Worm (Caenorhabditis elegans) whole organism, early embryonic: ENCODE results near the gene irld-8.
A peak's percentile ranks its signal among the peaks of the same experiment; 100 is the strongest.

Source experiments
- B0310.2 ChIP-seq: sonication (generic microtip); optimal IDR thresholded peaks from 2 replicates; lab custom pipeline; 2016; ENCODE audit warnings: mild to moderate bottlenecking, missing genetic modification characterization, missing compliant biosample characterization
- F13C5.2 ChIP-seq: sonication (generic microtip); optimal IDR thresholded peaks from 2 replicates; lab custom pipeline; 2017; ENCODE audit warnings: mild to moderate bottlenecking, missing genetic modification characterization, inconsistent platforms, missing compliant biosample characterization
- aly-1 ChIP-seq: sonication (generic microtip); optimal IDR thresholded peaks from 2 replicates; lab custom pipeline; 2016; ENCODE audit warnings: missing genetic modification characterization, missing compliant biosample characterization
- ama-1 ChIP-seq: fragments of 150-350 bp; optimal IDR thresholded peaks from 2 replicates; lab custom pipeline; 2014
- ceh-13 ChIP-seq: fragments of 200-800 bp; sonication (Bioruptor generic); optimal IDR thresholded peaks from 2 replicates; lab custom pipeline; 2018; ENCODE audit warnings: mild to moderate bottlenecking, missing genetic modification characterization, missing compliant biosample characterization
- ceh-36 ChIP-seq: sonication (generic microtip); optimal IDR thresholded peaks from 2 replicates; lab custom pipeline; 2016; ENCODE audit warnings: missing genetic modification characterization, inconsistent platforms, missing compliant biosample characterization
- ets-7 ChIP-seq: sonication (generic microtip); optimal IDR thresholded peaks from 2 replicates; lab custom pipeline; 2016; ENCODE audit warnings: missing genotype, missing genetic modification characterization, missing compliant biosample characterization
- flt-1 ChIP-seq: fragments of 200-800 bp; sonication (Bioruptor generic); IDR thresholded peaks from 2 replicates; pipeline ENCODE4 v1.3.6; 2022; ENCODE audit warnings: missing genetic modification characterization, missing compliant biosample characterization
- hmbx-1 ChIP-seq: sonication (generic microtip); optimal IDR thresholded peaks from 2 replicates; lab custom pipeline; 2016; ENCODE audit warnings: mild to moderate bottlenecking, missing genetic modification characterization, missing compliant biosample characterization
- hmg-4 ChIP-seq: fragments of 200-800 bp; sonication (Bioruptor generic); optimal IDR thresholded peaks from 2 replicates; lab custom pipeline; 2018; ENCODE audit warnings: mild to moderate bottlenecking, missing genetic modification characterization, missing compliant biosample characterization
- hnd-1 ChIP-seq: sonication (generic microtip); optimal IDR thresholded peaks from 2 replicates; lab custom pipeline; 2016; ENCODE audit warnings: missing genetic modification characterization, missing compliant biosample characterization
- pes-1 ChIP-seq: fragments of 200-800 bp; sonication (Bioruptor generic); IDR thresholded peaks from 2 replicates; pipeline ENCODE4 v1.3.6; 2022; ENCODE audit warnings: missing genetic modification reagents, missing genetic modification characterization, missing compliant biosample characterization
- scrt-1 ChIP-seq: fragments of 200-800 bp; sonication (Bioruptor generic); IDR thresholded peaks from 2 replicates; pipeline ENCODE4 v1.3.6; 2022; ENCODE audit warnings: missing genetic modification characterization, missing compliant biosample characterization
- sea-1 ChIP-seq: fragments of 200-800 bp; sonication (Bioruptor generic); conservative IDR thresholded peaks from 2 replicates; pipeline ENCODE4 v1.3.6; 2022; ENCODE audit warnings: missing genetic modification characterization, missing compliant biosample characterization
- tbx-11 ChIP-seq: fragments of 200-800 bp; sonication (Bioruptor generic); IDR thresholded peaks from 2 replicates; pipeline ENCODE4 v1.3.6; 2022; ENCODE audit warnings: missing genetic modification characterization, missing compliant biosample characterization
- tbx-37 ChIP-seq: fragments of 200-800 bp; sonication (Bioruptor generic); conservative IDR thresholded peaks from 2 replicates; pipeline ENCODE4 v1.3.6; 2022; ENCODE audit warnings: missing genetic modification reagents, missing genetic modification characterization, missing compliant biosample characterization
- tra-4 ChIP-seq: sonication (generic microtip); optimal IDR thresholded peaks from 2 replicates; lab custom pipeline; 2017; ENCODE audit warnings: missing genetic modification characterization, missing compliant biosample characterization

The irld-8 gene

DNA sequence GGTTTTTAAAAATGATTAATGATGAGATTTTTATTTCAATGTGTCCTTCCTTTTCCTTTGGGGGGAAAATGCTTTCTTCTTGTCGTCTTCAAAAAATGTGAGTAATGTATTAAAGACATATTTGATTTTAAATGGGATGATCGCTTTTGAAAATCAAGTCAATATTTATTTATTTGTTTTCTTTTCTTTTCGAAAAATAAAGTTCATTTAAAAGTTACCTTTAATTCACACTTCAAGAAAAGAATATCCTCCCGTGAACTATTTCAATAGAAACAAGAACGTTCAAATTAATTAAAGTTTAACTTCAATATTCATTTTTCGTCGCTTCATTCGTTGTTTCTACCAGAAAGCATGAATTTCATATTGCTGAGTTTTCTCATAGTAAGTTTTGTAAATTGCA lies at the start of gene irld-8:
Gene irld-8 (plus strand): TSS at position 301 of the 400 bp plus-strand sequence.
- TF ChIP-seq B0310.2 (tag; lab: Kevin White, UChicago) (no peak), ets-7 (tag; lab: Kevin White, UChicago) (no peak), sea-1 (GFP tag; lab: Robert Waterston, UW) (no peak), hnd-1 (tag; lab: Kevin White, UChicago) (no peak), ceh-13 (GFP tag; lab: Kevin White, UChicago) (no peak), F13C5.2 (tag; lab: Kevin White, UChicago) (no peak), tbx-37 (GFP tag; lab: Robert Waterston, UW) (no peak), ama-1 (lab: Kevin White, UChicago) (no peak), hmg-4 (GFP tag; lab: Kevin White, UChicago) (no peak), pes-1 (GFP tag; lab: Robert Waterston, UW) (no peak), aly-1 (tag; lab: Kevin White, UChicago) (no peak), tra-4 (no peak), scrt-1 (no peak), hmbx-1 (no peak)

DNA sequence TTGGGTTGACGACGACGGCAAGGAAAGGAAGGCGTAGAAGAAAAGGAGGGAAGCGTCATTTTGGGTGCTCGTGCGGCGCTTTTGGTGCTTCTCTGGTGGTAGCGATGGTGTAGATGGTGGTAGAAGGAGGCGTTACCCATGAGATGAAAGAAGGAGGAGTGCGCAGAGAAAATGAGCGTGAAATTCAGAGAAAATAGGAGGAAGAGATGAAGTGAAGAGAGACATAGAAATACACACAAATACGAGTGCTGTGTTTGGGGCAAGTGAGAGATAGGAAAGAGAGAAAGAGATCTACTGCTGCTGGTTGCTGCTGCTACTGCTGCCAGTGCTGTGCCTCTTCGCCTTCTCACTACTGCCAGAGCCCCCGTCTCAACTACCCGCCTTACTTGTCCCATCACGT lies 49.0 kb upstream of the irld-8 start:
- TF ChIP-seq tbx-11 = 0 out of 2 replicates have a peak, but pooled peaks have one; percentile 12
- peak; percentile 37 for TF ChIP-seq F13C5.2 (tag; lab: Kevin White, UChicago)
- peak; percentile 38 for TF ChIP-seq aly-1 (tag; lab: Kevin White, UChicago)
- TF ChIP-seq B0310.2 (tag; lab: Kevin White, UChicago) = no peak
- no peak for TF ChIP-seq ets-7 (tag; lab: Kevin White, UChicago)
- peak; percentile 66 for TF ChIP-seq hmg-4 (GFP tag; lab: Kevin White, UChicago)
- 0 out of 2 replicates have a peak, but pooled peaks have one; percentile 13 for TF ChIP-seq scrt-1
- no peak for TF ChIP-seq ceh-36 (tag; lab: Kevin White, UChicago)
- TF ChIP-seq tbx-37 (GFP tag; lab: Robert Waterston, UW) = peak; percentile 32; the same call in 1 of the 2 replicates

DNA sequence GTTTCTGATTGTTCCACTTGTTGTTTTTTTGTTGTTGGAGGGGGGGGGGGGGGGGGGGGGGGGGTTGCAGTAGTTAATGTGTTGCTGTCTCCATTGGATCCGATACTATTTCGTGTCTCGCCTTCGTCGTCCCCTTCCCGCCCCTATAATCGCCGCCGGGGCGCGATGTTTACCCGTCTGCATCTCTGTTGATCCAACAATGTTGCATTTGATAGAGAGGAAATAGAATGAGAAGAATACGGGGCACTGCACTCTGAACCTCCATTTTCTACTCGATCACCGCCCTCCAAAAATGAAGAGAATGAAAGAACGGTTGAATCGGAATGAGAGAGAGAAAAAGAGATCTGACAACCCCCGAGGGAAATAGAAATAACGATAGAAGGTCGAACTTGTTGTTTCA lies 47.8 kb upstream of the irld-8 start:
- TF ChIP-seq ceh-36 (tag; lab: Kevin White, UChicago) (no peak), B0310.2 (tag; lab: Kevin White, UChicago) (no peak), hnd-1 (tag; lab: Kevin White, UChicago) (no peak), F13C5.2 (tag; lab: Kevin White, UChicago) (no peak), scrt-1 (no peak), pes-1 (GFP tag; lab: Robert Waterston, UW) (no peak), hmg-4 (GFP tag; lab: Kevin White, UChicago) (no peak), flt-1 (GFP tag; lab: Robert Waterston, UW) (no peak), ama-1 (lab: Kevin White, UChicago) (no peak)

DNA sequence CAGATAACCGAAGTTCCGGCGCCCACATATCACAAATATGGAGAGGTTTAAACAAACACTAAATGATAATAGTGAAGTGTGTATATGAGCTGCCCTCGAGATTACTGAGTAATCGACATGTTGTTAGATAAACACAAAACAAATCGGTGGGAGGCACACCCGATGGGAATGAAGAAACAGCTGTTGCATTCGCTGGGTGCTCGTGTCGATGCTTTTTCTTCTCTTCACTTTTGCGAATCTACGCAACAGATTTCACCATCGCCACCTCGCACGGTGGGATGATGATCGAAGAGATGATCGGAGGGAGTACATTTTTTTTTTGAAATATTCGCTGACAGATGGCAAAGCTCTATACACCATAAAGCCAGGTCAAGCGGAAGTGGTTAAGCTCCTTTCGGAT lies 47.3 kb upstream of the irld-8 start:
- TF ChIP-seq scrt-1 = no peak
- no peak for TF ChIP-seq hmg-4 (GFP tag; lab: Kevin White, UChicago)
- TF ChIP-seq ceh-36 (tag; lab: Kevin White, UChicago) = no peak
- no peak for TF ChIP-seq sea-1 (GFP tag; lab: Robert Waterston, UW)
- TF ChIP-seq B0310.2 (tag; lab: Kevin White, UChicago) = no peak

DNA sequence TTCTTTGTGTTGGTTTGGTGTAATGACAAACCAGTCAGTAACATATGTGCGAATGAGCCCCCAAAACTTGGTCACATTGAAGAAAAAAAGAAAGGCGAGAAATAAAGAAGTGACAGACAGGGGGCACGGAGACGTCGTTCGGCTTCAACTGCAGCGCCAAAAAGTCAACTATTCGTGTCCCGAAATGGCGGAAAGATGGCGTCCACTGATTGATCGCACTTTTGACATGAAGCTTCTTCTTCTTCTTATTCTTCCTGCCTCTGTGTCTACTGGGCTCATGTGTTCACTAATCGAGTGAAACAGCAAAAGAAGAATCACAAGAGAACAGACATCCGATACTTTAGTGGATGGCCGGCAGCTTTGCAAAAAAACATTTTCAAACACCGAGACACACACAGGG lies 46.5 kb upstream of the irld-8 start:
- TF ChIP-seq sea-1 (GFP tag; lab: Robert Waterston, UW) = no peak
- TF ChIP-seq pes-1 (GFP tag; lab: Robert Waterston, UW) = no peak
- TF ChIP-seq ceh-36 (tag; lab: Kevin White, UChicago) = no peak
- TF ChIP-seq B0310.2 (tag; lab: Kevin White, UChicago) = no peak
- no peak for TF ChIP-seq ceh-13 (GFP tag; lab: Kevin White, UChicago)
- no peak for TF ChIP-seq tra-4
- no peak for TF ChIP-seq hnd-1 (tag; lab: Kevin White, UChicago)
- TF ChIP-seq aly-1 (tag; lab: Kevin White, UChicago) = no peak
- no peak for TF ChIP-seq ets-7 (tag; lab: Kevin White, UChicago)
- no peak for TF ChIP-seq tbx-37 (GFP tag; lab: Robert Waterston, UW)

DNA sequence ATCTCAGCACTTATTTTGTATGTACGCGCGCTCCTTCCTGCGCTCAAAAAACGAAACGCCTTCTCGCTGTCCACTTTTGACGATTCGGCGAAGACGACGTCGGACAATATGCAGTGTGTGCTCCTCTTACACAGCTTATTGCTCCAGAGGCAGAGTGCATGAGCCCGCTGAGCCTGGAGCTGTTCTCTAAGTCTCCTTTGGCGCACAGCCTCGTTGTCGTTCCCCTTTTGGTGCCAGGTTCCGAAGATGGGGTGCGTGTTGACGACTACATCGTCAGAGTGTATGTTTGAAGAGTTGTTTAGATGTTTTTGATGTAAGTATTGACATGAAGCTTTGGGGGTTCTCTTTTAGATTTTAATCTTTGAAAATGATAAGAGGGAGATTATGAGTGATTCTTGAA lies 45.3 kb upstream of the irld-8 start:
- no peak for TF ChIP-seq hmg-4 (GFP tag; lab: Kevin White, UChicago)
- TF ChIP-seq flt-1 (GFP tag; lab: Robert Waterston, UW) = 0 out of 2 replicates have a peak, but pooled peaks have one; percentile 16

DNA sequence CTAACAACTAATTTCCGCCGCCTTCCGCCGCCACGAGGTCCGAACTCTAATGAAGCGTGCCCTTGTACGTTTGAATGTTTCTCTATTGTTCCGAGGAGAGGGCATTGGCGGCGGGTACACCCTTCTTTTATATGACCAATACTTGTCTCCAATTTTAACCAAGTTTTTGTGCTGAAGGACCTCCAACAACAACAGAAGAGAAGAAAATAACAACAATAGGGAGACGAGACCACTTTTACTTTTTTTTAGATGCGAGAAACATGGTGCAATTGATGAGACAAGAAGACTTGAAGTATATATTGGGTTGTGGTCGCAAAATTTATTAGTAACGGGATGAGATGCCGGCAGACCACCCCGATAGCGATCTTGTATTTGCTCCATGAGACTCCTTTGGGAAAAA lies 44.6 kb upstream of the irld-8 start:
- no peak for TF ChIP-seq pes-1 (GFP tag; lab: Robert Waterston, UW)
- TF ChIP-seq tbx-11 = no peak
- TF ChIP-seq tbx-37 (GFP tag; lab: Robert Waterston, UW) = no peak
- TF ChIP-seq tra-4 = no peak
- no peak for TF ChIP-seq scrt-1
- TF ChIP-seq ama-1 (lab: Kevin White, UChicago) = no peak
- no peak for TF ChIP-seq sea-1 (GFP tag; lab: Robert Waterston, UW)
- no peak for TF ChIP-seq hmg-4 (GFP tag; lab: Kevin White, UChicago)
- TF ChIP-seq flt-1 (GFP tag; lab: Robert Waterston, UW) = no peak
- no peak for TF ChIP-seq ceh-13 (GFP tag; lab: Kevin White, UChicago)

DNA sequence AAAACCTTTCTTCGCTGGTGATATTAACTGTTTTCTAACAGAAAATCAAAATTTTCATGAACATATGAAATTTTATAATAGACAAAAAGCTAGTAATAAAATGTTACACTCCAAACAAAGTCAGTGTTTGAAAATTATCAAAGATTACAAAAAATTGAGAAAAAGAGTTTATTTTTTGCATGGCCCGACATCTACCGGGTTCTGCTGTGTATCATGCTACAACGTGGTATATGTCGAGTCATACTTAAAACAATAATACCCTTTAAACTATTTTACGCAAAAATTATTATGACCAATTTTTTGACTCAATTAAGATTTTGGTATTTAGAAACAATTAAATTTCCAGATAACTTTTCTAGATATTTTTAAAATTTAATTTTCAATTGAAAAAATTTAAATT lies 40.0 kb upstream of the irld-8 start:
- no peak for TF ChIP-seq sea-1 (GFP tag; lab: Robert Waterston, UW)
- TF ChIP-seq tbx-37 (GFP tag; lab: Robert Waterston, UW) = no peak
- no peak for TF ChIP-seq ets-7 (tag; lab: Kevin White, UChicago)
- TF ChIP-seq flt-1 (GFP tag; lab: Robert Waterston, UW) = no peak
- TF ChIP-seq F13C5.2 (tag; lab: Kevin White, UChicago) = no peak
- TF ChIP-seq B0310.2 (tag; lab: Kevin White, UChicago) = no peak
